Worm (Caenorhabditis elegans) whole organism, L3 larva: Measurements from ENCODE around the gene dph-1.

ENCODE experiments used
- ama-1 ChIP-seq: fragments of 150-350 bp; optimal IDR thresholded peaks from 2 replicates; lab custom pipeline; 2018
- ceh-28 ChIP-seq: fragments of 150-350 bp; optimal IDR thresholded peaks from 2 replicates; lab custom pipeline; 2014; ENCODE audit warnings: missing biosample characterization, missing genetic modification reagents, missing genetic modification characterization
- fkh-10 ChIP-seq: sonication (generic microtip); optimal IDR thresholded peaks from 2 replicates; lab custom pipeline; 2017; ENCODE audit warnings: missing biosample characterization, missing genetic modification reagents, missing genetic modification characterization
- fos-1 ChIP-seq: fragments of 150-350 bp; optimal IDR thresholded peaks from 2 replicates; lab custom pipeline; 2014; ENCODE audit warnings: missing biosample characterization, missing genetic modification characterization
- lin-15B ChIP-seq: fragments of 150-350 bp; optimal IDR thresholded peaks from 2 replicates; lab custom pipeline; 2014; ENCODE audit warnings: missing biosample characterization, missing genetic modification characterization
- lin-39 ChIP-seq: fragments of 150-350 bp; optimal IDR thresholded peaks from 2 replicates; lab custom pipeline; 2018; ENCODE audit warnings: missing biosample characterization, missing genetic modification reagents, missing genetic modification characterization
- nfya-1 ChIP-seq: sonication (generic microtip); optimal IDR thresholded peaks from 2 replicates; lab custom pipeline; 2017; ENCODE audit warnings: missing genetic modification characterization, mild to moderate bottlenecking, missing compliant biosample characterization, antibody characterized with exemption, moderate library complexity; ENCODE audit not compliant: insufficient read depth
- nhr-11 ChIP-seq: fragments of 150-350 bp; optimal IDR thresholded peaks from 2 replicates; lab custom pipeline; 2014; ENCODE audit warnings: missing biosample characterization, missing genetic modification characterization
- nhr-25 ChIP-seq: sonication (generic microtip); optimal IDR thresholded peaks from 2 replicates; lab custom pipeline; 2017; ENCODE audit warnings: missing biosample characterization, missing genetic modification characterization

DNA sequence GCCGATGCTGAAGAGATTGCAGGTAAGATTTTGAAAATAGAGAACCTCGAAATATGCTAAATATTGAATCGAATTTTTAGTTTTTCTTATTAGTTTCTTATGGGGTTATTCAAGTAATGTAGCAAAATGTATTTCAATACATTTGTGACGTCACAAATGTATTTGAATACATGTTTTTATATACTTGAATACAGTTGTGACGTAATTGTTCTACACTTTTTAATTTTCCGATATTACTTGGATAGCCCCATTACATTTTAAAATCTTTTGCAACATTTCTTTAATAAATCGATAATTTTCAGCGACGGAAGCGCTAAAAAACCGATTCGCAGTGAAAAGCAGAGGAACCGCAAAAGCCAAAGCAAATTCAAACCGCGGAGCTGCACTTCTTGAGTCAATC is 31.6 kb downstream of the dph-1 start:
- no peak for TF ChIP-seq lin-39 (tag; lab: Kevin White, UChicago)
- TF ChIP-seq nhr-25 (tag; lab: Kevin White, UChicago): no peak
- no peak for TF ChIP-seq ceh-28 (tag; lab: Kevin White, UChicago)
- TF ChIP-seq fkh-10: no peak
- TF ChIP-seq ama-1 (lab: Kevin White, UChicago): no peak
- TF ChIP-seq nhr-11: no peak
- TF ChIP-seq nfya-1 (tag; lab: Kevin White, UChicago): no peak
- no peak for TF ChIP-seq lin-15B (tag; lab: Kevin White, UChicago)
- TF ChIP-seq fos-1 (tag; lab: Kevin White, UChicago): no peak
